Fruit fly (Drosophila melanogaster) S2 (cell line): ENCODE results near the gene amn.

Experiments
- CG8478 ChIP-seq: fragments of >200 bp; optimal IDR thresholded peaks from 2 replicates; lab custom pipeline; 2018
- CTCF ChIP-seq, 2 experiments: fragments of >200 bp; optimal IDR thresholded peaks; 2 replicates each; lab custom pipeline; 2018

dm6 chrX:19875629-19876028, 14.2 kb downstream of the amn start:
- TF ChIP-seq CTCF (optimal IDR thresholded peaks at IDR 0.05; lab: Kevin White, UChicago), result no peak
- no peak for TF ChIP-seq CG8478 (lab: Kevin White, UChicago)
